Worm (Caenorhabditis elegans): ENCODE results near the gene str-182.

The str-182 gene

ce11 chrV:10237959-10238444 is 4.8 kb upstream of the str-182 start:
- no peak for TF ChIP-seq mml-1 (tag; optimal IDR thresholded peaks at IDR 0.05)
- peak; percentile 6 for TF ChIP-seq ama-1 (optimal IDR thresholded peaks at IDR 0.05)

DNA sequence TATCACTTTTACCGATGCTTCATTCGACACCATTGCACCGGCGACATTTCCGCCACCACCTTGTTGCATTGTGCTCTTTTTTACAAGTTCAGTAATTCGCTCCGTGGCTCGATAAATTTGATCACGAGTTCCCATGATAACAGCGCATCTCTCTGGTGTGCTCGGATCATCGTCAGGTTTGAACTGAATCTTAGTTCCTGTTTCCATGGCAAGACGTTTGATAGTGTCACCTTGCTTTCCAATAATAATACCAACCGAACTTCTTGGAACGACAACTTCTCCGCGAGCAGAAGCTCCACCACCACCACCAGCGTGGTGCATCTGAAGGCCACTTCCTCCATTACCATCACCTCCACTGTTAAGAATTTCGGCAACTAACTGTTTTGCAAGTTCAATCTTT is 3.9 kb upstream of the str-182 start:
- no peak for TF ChIP-seq mdl-1 (tag; optimal IDR thresholded peaks at IDR 0.05)
- no peak for TF ChIP-seq nfya-1 (tag; optimal IDR thresholded peaks at IDR 0.05; ENCODE audit: insufficient read depth)
- no peak for TF ChIP-seq ztf-4 (tag; optimal IDR thresholded peaks at IDR 0.05)
- no peak for TF ChIP-seq elt-2 (tag; optimal IDR thresholded peaks at IDR 0.05)
- no peak for TF ChIP-seq fos-1 (tag; optimal IDR thresholded peaks at IDR 0.05)
- no peak for TF ChIP-seq nhr-43 (tag; optimal IDR thresholded peaks at IDR 0.05; ENCODE audit: poor library complexity, severe bottlenecking)
- TF ChIP-seq nhr-76 (tag; optimal IDR thresholded peaks at IDR 0.05): no peak
- no peak for TF ChIP-seq nhr-12 (tag; optimal IDR thresholded peaks at IDR 0.05)
- no peak for TF ChIP-seq egl-5 (tag; optimal IDR thresholded peaks at IDR 0.05)
- TF ChIP-seq lin-39 (tag; optimal IDR thresholded peaks at IDR 0.05): no peak
- TF ChIP-seq unc-62 (GFP tag; optimal IDR thresholded peaks at IDR 0.05): no peak
- no peak for TF ChIP-seq jun-1 (tag; optimal IDR thresholded peaks at IDR 0.05)
- TF ChIP-seq ztf-11 (tag; optimal IDR thresholded peaks at IDR 0.05): no peak

- TF ChIP-seq ceh-16 (tag; optimal IDR thresholded peaks at IDR 0.05) (no peak), eor-1 (tag; optimal IDR thresholded peaks at IDR 0.05) (no peak), nhr-12 (tag; optimal IDR thresholded peaks at IDR 0.05) (no peak), nhr-237 (tag; optimal IDR thresholded peaks at IDR 0.05) (no peak), sea-2 (GFP tag; optimal IDR thresholded peaks at IDR 0.05) (no peak), jun-1 (tag; optimal IDR thresholded peaks at IDR 0.05) (no peak), fkh-10 (GFP tag; optimal IDR thresholded peaks at IDR 0.05) (no peak), egl-5 (tag; optimal IDR thresholded peaks at IDR 0.05) (no peak), nhr-28 (tag; optimal IDR thresholded peaks at IDR 0.05) (no peak), ama-1 (optimal IDR thresholded peaks at IDR 0.05) (no peak), nfya-1 (tag; optimal IDR thresholded peaks at IDR 0.05; ENCODE audit: insufficient read depth) (no peak), ztf-11 (tag; optimal IDR thresholded peaks at IDR 0.05) (no peak)
Measured at ce11 chrV:10230932-10231331, 2.3 kb downstream of the str-182 start, which contains the start of gene fipr-6. Gene fipr-6, plus strand, starts transcription at chrV:10231232.

DNA sequence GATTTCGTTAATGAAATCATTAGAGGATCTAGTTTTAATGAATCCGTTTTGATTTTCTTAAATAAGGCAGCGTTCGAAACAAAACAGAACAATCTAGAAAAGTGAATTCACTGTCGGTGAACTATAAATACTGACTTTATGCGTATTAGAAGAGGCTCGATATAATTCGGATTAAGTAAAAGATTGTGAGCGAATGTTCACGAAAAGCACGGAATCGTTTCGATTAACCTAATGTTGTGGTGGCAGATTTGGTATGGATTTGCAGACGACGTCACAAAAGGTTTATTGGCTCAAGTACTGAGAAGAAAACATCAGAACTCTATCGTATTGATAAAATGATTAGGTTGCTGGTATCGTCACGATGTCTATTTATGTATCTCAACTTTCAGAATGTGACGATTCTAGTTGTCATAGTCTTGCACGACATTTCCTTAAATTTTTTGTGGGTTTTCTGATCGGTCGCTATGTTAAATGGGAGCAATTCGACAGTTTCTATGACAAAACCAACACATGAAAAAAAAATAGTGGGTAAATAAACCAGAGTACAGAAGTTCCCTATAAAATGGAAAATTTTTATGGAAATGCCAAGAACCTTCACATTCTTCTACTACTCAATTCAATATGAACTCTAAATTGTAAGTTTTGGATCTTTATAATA is 3.9 kb downstream of the str-182 start, which contains the start of the genes pyt-1 and fipr-7:
Gene pyt-1 (minus strand): TSS at position 101 of the 658 bp plus-strand sequence.
Gene fipr-7 (plus strand): TSS at position 608 of the 658 bp plus-strand sequence.
- TF ChIP-seq lin-15B (tag; optimal IDR thresholded peaks at IDR 0.05) (no peak), hmg-11 (tag; optimal IDR thresholded peaks at IDR 0.05) (no peak), daf-12 (tag; optimal IDR thresholded peaks at IDR 0.05) (no peak), unc-39 (tag; optimal IDR thresholded peaks at IDR 0.05) (no peak), aly-2 (tag; optimal IDR thresholded peaks at IDR 0.05) (no peak), nhr-25 (tag; optimal IDR thresholded peaks at IDR 0.05) (no peak), unc-62 (GFP tag; optimal IDR thresholded peaks at IDR 0.05) (no peak), fkh-2 (tag; optimal IDR thresholded peaks at IDR 0.05) (no peak), lsy-12 (tag; optimal IDR thresholded peaks at IDR 0.05) (no peak), nhr-77 (tag; optimal IDR thresholded peaks at IDR 0.05) (no peak), egl-5 (tag; optimal IDR thresholded peaks at IDR 0.05) (no peak), sea-2 (GFP tag; optimal IDR thresholded peaks at IDR 0.05) (no peak), mml-1 (tag; optimal IDR thresholded peaks at IDR 0.05) (no peak), ceh-16 (tag; optimal IDR thresholded peaks at IDR 0.05) (no peak), ama-1 (optimal IDR thresholded peaks at IDR 0.05) (no peak)

DNA sequence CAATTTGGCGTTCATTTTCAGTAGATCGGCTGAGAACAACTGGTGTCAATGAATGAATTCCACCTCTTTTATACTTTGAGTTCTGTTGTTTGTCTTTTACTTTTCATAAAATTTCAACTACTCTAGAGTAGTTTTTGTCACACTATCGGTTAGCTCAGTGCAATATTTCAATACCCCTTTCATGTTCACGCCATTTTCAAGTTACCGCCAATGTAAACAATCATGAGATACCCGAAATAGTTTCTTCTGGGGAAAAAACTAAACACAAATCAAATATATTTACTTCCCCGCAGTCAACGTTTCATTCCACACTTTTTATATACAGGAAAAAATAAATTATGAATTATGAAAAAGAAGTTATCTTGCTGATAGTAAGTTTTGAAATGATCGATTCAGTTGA is 4.9 kb downstream of the str-182 start, which contains the start of gene fipr-4:
Gene fipr-4 (minus strand): TSS at position 101 of the 400 bp plus-strand sequence.
- TF ChIP-seq pha-4 (tag; optimal IDR thresholded peaks at IDR 0.05) (peak; percentile 42), elt-2 (tag; optimal IDR thresholded peaks at IDR 0.05) (no peak), elt-1 (tag; optimal IDR thresholded peaks at IDR 0.05) (no peak), egl-27 (tag; optimal IDR thresholded peaks at IDR 0.05) (no peak)
